Worm (Caenorhabditis elegans): ENCODE data around the gene ifa-4.
A peak's percentile ranks its signal among the peaks of the same experiment; 100 is the strongest.

Gene ifa-4

ce11 chrX:4900685-4901084 is 15.1 kb downstream of the ifa-4 start, which contains the start of gene T07F12.4:
Gene T07F12.4 (minus strand): TSS chrX:4900814.
- TF ChIP-seq blmp-1 (tag; optimal IDR thresholded peaks at IDR 0.05) (no peak), sup-37 (GFP tag; optimal IDR thresholded peaks at IDR 0.05) (no peak), C34B4.2 (tag; optimal IDR thresholded peaks at IDR 0.05) (no peak), ztf-4 (tag; optimal IDR thresholded peaks at IDR 0.05) (no peak), nhr-12 (tag; optimal IDR thresholded peaks at IDR 0.05) (no peak), zip-4 (GFP tag; optimal IDR thresholded peaks at IDR 0.05) (no peak), ceh-88 (GFP tag; IDR thresholded peaks at IDR 0.05) (no peak), ceh-90 (tag; optimal IDR thresholded peaks at IDR 0.05) (no peak), ama-1 (optimal IDR thresholded peaks at IDR 0.05) (no peak), nhr-47 (tag; optimal IDR thresholded peaks at IDR 0.05) (no peak), lin-15B (tag; optimal IDR thresholded peaks at IDR 0.05) (no peak), C16A3.4 (tag; optimal IDR thresholded peaks at IDR 0.05) (no peak), nhr-71 (tag; optimal IDR thresholded peaks at IDR 0.05) (no peak), alr-1 (tag; optimal IDR thresholded peaks at IDR 0.05; ENCODE audit: borderline replicate concordance) (no peak), nhr-90 (tag; optimal IDR thresholded peaks at IDR 0.05; ENCODE audit: poor library complexity) (no peak)

- TF ChIP-seq fkh-8 (tag; optimal IDR thresholded peaks at IDR 0.05), result peak; percentile 51
- TF ChIP-seq mdl-1 (tag; optimal IDR thresholded peaks at IDR 0.05), result peak in 1 of 2 experiments; percentile 5
- TF ChIP-seq egl-13 (tag; optimal IDR thresholded peaks at IDR 0.05), result no peak
- peak in 1 of 2 experiments; percentile 3 for TF ChIP-seq lsy-2 (tag; optimal IDR thresholded peaks at IDR 0.05)
- TF ChIP-seq nhr-20 (tag; optimal IDR thresholded peaks at IDR 0.05), result peak; percentile 1
- TF ChIP-seq lir-3 (tag; optimal IDR thresholded peaks at IDR 0.05; ENCODE audit: poor library complexity), result no peak
- peak; percentile 24 for TF ChIP-seq ceh-8 (GFP tag; optimal IDR thresholded peaks at IDR 0.05)
- peak; percentile 93 for TF ChIP-seq lin-14 (GFP tag; optimal IDR thresholded peaks at IDR 0.05)
- peak; percentile 40 for TF ChIP-seq pax-3 (tag; optimal IDR thresholded peaks at IDR 0.05)
- peak; percentile 16 for TF ChIP-seq zip-4 (GFP tag; optimal IDR thresholded peaks at IDR 0.05)
- peak; percentile 41 for TF ChIP-seq fkh-10 (GFP tag; optimal IDR thresholded peaks at IDR 0.05)
- peak; percentile 58 for TF ChIP-seq nhr-19 (GFP tag; conservative IDR thresholded peaks at IDR 0.05)
- peak; percentile 30 for TF ChIP-seq swsn-7 (tag; optimal IDR thresholded peaks at IDR 0.05)
- peak; percentile 54 for TF ChIP-seq isw-1 (GFP tag; IDR thresholded peaks at IDR 0.05)
- peak; percentile 70 for TF ChIP-seq rnt-1 (tag; optimal IDR thresholded peaks at IDR 0.05)
- peak in 1 of 3 experiments; percentile 28 for TF ChIP-seq ceh-82 (tag; optimal IDR thresholded peaks at IDR 0.05)
- peak; percentile 22 for TF ChIP-seq lin-39 (tag; optimal IDR thresholded peaks at IDR 0.05)
- TF ChIP-seq nhr-71 (tag; optimal IDR thresholded peaks at IDR 0.05), result peak; percentile 51
- peak; percentile 2 for TF ChIP-seq elt-2 (tag; optimal IDR thresholded peaks at IDR 0.05)
- no peak for TF ChIP-seq nhr-47 (tag; optimal IDR thresholded peaks at IDR 0.05)
- no peak for TF ChIP-seq nhr-85 (tag)
- no peak for TF ChIP-seq unc-98 (GFP tag; IDR thresholded peaks at IDR 0.05)
- TF ChIP-seq unc-62 (GFP tag; optimal IDR thresholded peaks at IDR 0.05), result no peak
These were observed 16.2 kb downstream of the ifa-4 start for ce11 chrX:4899623-4900022.

ce11 chrX:4895223-4895622 is 20.6 kb downstream of the ifa-4 start:
- TF ChIP-seq fos-1 (tag; optimal IDR thresholded peaks at IDR 0.05) (no peak), sox-4 (tag; optimal IDR thresholded peaks at IDR 0.05) (no peak), ceh-90 (tag; optimal IDR thresholded peaks at IDR 0.05) (no peak), jun-1 (tag; optimal IDR thresholded peaks at IDR 0.05) (no peak), sptf-1 (tag; optimal IDR thresholded peaks at IDR 0.05) (no peak), nhr-71 (tag; optimal IDR thresholded peaks at IDR 0.05) (peak; percentile 12), unc-62 (GFP tag; optimal IDR thresholded peaks at IDR 0.05) (no peak), C16A3.4 (tag; optimal IDR thresholded peaks at IDR 0.05) (no peak), tlp-1 (tag; optimal IDR thresholded peaks at IDR 0.05) (no peak), dsc-1 (tag; optimal IDR thresholded peaks at IDR 0.05) (no peak), unc-30 (tag; optimal IDR thresholded peaks at IDR 0.05) (no peak), unc-98 (GFP tag; IDR thresholded peaks at IDR 0.05) (no peak), ztf-4 (tag; optimal IDR thresholded peaks at IDR 0.05) (no peak), rnt-1 (tag; optimal IDR thresholded peaks at IDR 0.05) (peak; percentile 61), nhr-47 (tag; optimal IDR thresholded peaks at IDR 0.05) (no peak), pax-3 (tag; optimal IDR thresholded peaks at IDR 0.05) (no peak), fkh-4 (tag; optimal IDR thresholded peaks at IDR 0.05; ENCODE audit: borderline replicate concordance) (no peak), lin-14 (GFP tag; optimal IDR thresholded peaks at IDR 0.05) (peak; percentile 51), ceh-63 (GFP tag; optimal IDR thresholded peaks at IDR 0.05) (no peak), mef-2 (tag; optimal IDR thresholded peaks at IDR 0.05) (no peak), fkh-10 (GFP tag; optimal IDR thresholded peaks at IDR 0.05) (no peak), unc-86 (tag; optimal IDR thresholded peaks at IDR 0.05) (no peak), tbx-2 (tag; optimal IDR thresholded peaks at IDR 0.05) (no peak)
